Fruit fly (Drosophila melanogaster) whole organism, embryonic: Measurements from ENCODE around the gene Bsg.

Experiments
- CG10431 ChIP-seq: fragments of 200-800 bp; sonication (Bioruptor generic); optimal IDR thresholded peaks from 3 replicates; lab custom pipeline; 2018; ENCODE audit warnings: missing biosample characterization, mild to moderate bottlenecking, missing genetic modification characterization
- CG12769 ChIP-seq: fragments of 200-800 bp; sonication (Bioruptor generic); optimal IDR thresholded peaks from 2 replicates; lab custom pipeline; 2019; ENCODE audit warnings: missing biosample characterization, mild to moderate bottlenecking, missing genetic modification characterization, moderate library complexity
- CG15269 ChIP-seq: fragments of 200-800 bp; sonication (Bioruptor generic); optimal IDR thresholded peaks from 2 replicates; lab custom pipeline; 2018; ENCODE audit warnings: missing biosample characterization, mild to moderate bottlenecking, missing genetic modification characterization, moderate library complexity
- CG17802 ChIP-seq: fragments of 200-800 bp; sonication (Bioruptor generic); optimal IDR thresholded peaks from 2 replicates; lab custom pipeline; 2018; ENCODE audit warnings: missing biosample characterization, mild to moderate bottlenecking, missing genetic modification characterization, moderate library complexity
- CG1832 ChIP-seq: fragments of 200-800 bp; sonication (Bioruptor generic); optimal IDR thresholded peaks from 2 replicates; lab custom pipeline; 2017; ENCODE audit warnings: missing biosample characterization, mild to moderate bottlenecking, missing genetic modification characterization, inconsistent platforms
- CG9727 ChIP-seq: fragments of 200-800 bp; sonication (Bioruptor generic); optimal IDR thresholded peaks from 3 replicates; lab custom pipeline; 2017; ENCODE audit warnings: missing biosample characterization, mild to moderate bottlenecking, missing genetic modification characterization
- D19B ChIP-seq: fragments of 200-800 bp; sonication (Bioruptor generic); optimal IDR thresholded peaks from 2 replicates; lab custom pipeline; 2017; ENCODE audit warnings: missing biosample characterization, mild to moderate bottlenecking, missing genetic modification characterization
- croc ChIP-seq: fragments of 200-800 bp; sonication (Bioruptor generic); conservative IDR thresholded peaks from 3 replicates; pipeline ENCODE4 v1.3.6; 2022; ENCODE audit warnings: missing biosample characterization, missing genetic modification characterization
- dmrt11E ChIP-seq: fragments of 200-800 bp; sonication (Bioruptor generic); optimal IDR thresholded peaks from 3 replicates; lab custom pipeline; 2018; ENCODE audit warnings: missing biosample characterization, mild to moderate bottlenecking, missing genetic modification characterization, moderate library complexity
- insv ChIP-seq, 2 experiments: fragments of 200-800 bp; sonication (Bioruptor generic); optimal IDR thresholded peaks; 3 replicates each; lab custom pipeline; 2016 to 2018; ENCODE audit warnings: missing biosample characterization in 2 of 2, missing genetic modification characterization in 2 of 2
- mam ChIP-seq: fragments of 200-800 bp; sonication (Bioruptor generic); optimal IDR thresholded peaks from 3 replicates; lab custom pipeline; 2016; ENCODE audit warnings: missing biosample characterization, missing genetic modification characterization
- tio ChIP-seq: fragments of 200-800 bp; sonication (Bioruptor generic); optimal IDR thresholded peaks from 2 replicates; lab custom pipeline; 2017; ENCODE audit warnings: missing biosample characterization, missing genetic modification characterization, inconsistent platforms

- TF ChIP-seq croc (GFP tag; lab: Robert Waterston, UW) (no peak), CG1832 (GFP tag; lab: Kevin White, UChicago) (no peak), CG12769 (tag; lab: Kevin White, UChicago) (no peak), insv (GFP tag; optimal IDR thresholded peaks at IDR 0.05; lab: Kevin White, UChicago) (no peak), CG15269 (tag; lab: Kevin White, UChicago) (no peak), D19B (GFP tag; lab: Kevin White, UChicago) (no peak), tio (no peak), mam (GFP tag; lab: Kevin White, UChicago) (no peak), CG9727 (GFP tag; lab: Kevin White, UChicago) (no peak), dmrt11E (no peak), CG10431 (GFP tag; lab: Kevin White, UChicago) (no peak), CG17802 (tag; lab: Kevin White, UChicago) (no peak)
Measured at dm6 chr2L:8146994-8147661, 63.9 kb downstream of the Bsg start, which contains the start of gene CG31606.
